Worm (Caenorhabditis elegans) whole organism, mixed stage, embryonic: ENCODE results near the gene sup-26.

Source experiments
- ceh-39 ChIP-seq: fragments of 150-350 bp; optimal IDR thresholded peaks from 2 replicates; lab custom pipeline; 2014; ENCODE audit warnings: missing biosample characterization, missing genetic modification characterization
- ceh-83 ChIP-seq: fragments of 200-800 bp; sonication (Bioruptor generic); optimal IDR thresholded peaks from 2 replicates; lab custom pipeline; 2018; ENCODE audit warnings: mild to moderate bottlenecking, missing genetic modification characterization, missing compliant biosample characterization
- lin-13 ChIP-seq: fragments of 150-350 bp; optimal IDR thresholded peaks from 2 replicates; lab custom pipeline; 2014; ENCODE audit warnings: missing biosample characterization, missing genetic modification characterization
- lsy-2 ChIP-seq: fragments of 150-350 bp; optimal IDR thresholded peaks from 2 replicates; lab custom pipeline; 2014; ENCODE audit warnings: missing biosample characterization, missing genetic modification characterization
- mep-1 ChIP-seq: fragments of 150-350 bp; optimal IDR thresholded peaks from 2 replicates; lab custom pipeline; 2017; ENCODE audit warnings: missing biosample characterization, missing genetic modification reagents, missing genetic modification characterization, inconsistent platforms
- nhr-28 ChIP-seq: fragments of 150-350 bp; optimal IDR thresholded peaks from 2 replicates; lab custom pipeline; 2014; ENCODE audit warnings: missing biosample characterization, missing genetic modification characterization
- sem-2 ChIP-seq: fragments of 200-800 bp; sonication (Bioruptor generic); optimal IDR thresholded peaks from 2 replicates; lab custom pipeline; 2018; ENCODE audit warnings: mild to moderate bottlenecking, missing genetic modification characterization, missing compliant biosample characterization
- snpc-4 ChIP-seq: fragments of 150-350 bp; optimal IDR thresholded peaks from 2 replicates; lab custom pipeline; 2014; ENCODE audit warnings: missing biosample characterization, missing genetic modification characterization
- sptf-1 ChIP-seq: sonication (generic microtip); optimal IDR thresholded peaks from 2 replicates; lab custom pipeline; 2017; ENCODE audit warnings: mild to moderate bottlenecking, missing genetic modification characterization, moderate library complexity, missing compliant biosample characterization
- tbx-8 ChIP-seq: fragments of 200-800 bp; sonication (Bioruptor generic); optimal IDR thresholded peaks from 2 replicates; lab custom pipeline; 2018; ENCODE audit warnings: mild to moderate bottlenecking, missing genetic modification characterization, moderate library complexity, missing compliant biosample characterization
- unc-39 ChIP-seq: fragments of 150-350 bp; optimal IDR thresholded peaks from 2 replicates; lab custom pipeline; 2014; ENCODE audit warnings: missing biosample characterization, missing genetic modification characterization
- unc-62 ChIP-seq: fragments of 150-350 bp; optimal IDR thresholded peaks from 2 replicates; lab custom pipeline; 2014; ENCODE audit warnings: missing biosample characterization, missing genetic modification reagents, missing genetic modification characterization
- ztf-11 ChIP-seq: fragments of 150-350 bp; optimal IDR thresholded peaks from 2 replicates; lab custom pipeline; 2014; ENCODE audit warnings: missing biosample characterization, missing genetic modification characterization

DNA sequence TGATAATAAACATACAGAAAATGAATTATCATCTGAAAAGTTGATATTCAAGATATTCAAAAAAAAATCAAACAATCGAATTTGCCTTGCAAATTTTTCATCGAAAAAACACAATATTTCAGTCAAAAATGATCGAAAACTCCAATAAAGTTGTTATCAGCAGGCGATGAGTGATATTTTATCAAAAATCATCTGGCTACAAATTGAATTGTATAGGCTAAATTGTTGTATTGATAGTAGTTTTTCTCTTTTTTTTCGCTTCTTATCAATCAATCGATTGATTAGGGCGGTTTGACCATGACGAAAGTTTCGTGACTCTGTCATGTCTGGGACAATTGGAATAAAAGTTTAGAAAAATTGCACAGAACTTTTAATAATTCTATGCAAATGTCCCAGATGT lies 39.9 kb downstream of the sup-26 start:
- TF ChIP-seq snpc-4 (tag; lab: Kevin White, UChicago), result no peak
- no peak for TF ChIP-seq lin-13 (tag; lab: Kevin White, UChicago)
- TF ChIP-seq lsy-2 (tag; lab: Kevin White, UChicago), result no peak
- no peak for TF ChIP-seq ceh-39 (tag; lab: Kevin White, UChicago)
- no peak for TF ChIP-seq sptf-1 (tag; lab: Kevin White, UChicago)
- no peak for TF ChIP-seq unc-62 (GFP tag; lab: Kevin White, UChicago)
- no peak for TF ChIP-seq tbx-8 (GFP tag; lab: Kevin White, UChicago)
- TF ChIP-seq ztf-11, result no peak
- TF ChIP-seq ceh-83 (GFP tag; lab: Kevin White, UChicago), result no peak
- TF ChIP-seq sem-2 (GFP tag; lab: Kevin White, UChicago), result no peak
- TF ChIP-seq mep-1 (tag; lab: Kevin White, UChicago), result no peak
- no peak for TF ChIP-seq unc-39 (tag; lab: Kevin White, UChicago)
- TF ChIP-seq nhr-28, result no peak
